Worm (Caenorhabditis elegans): ENCODE data around the gene H03A11.13.

Gene H03A11.13

DNA sequence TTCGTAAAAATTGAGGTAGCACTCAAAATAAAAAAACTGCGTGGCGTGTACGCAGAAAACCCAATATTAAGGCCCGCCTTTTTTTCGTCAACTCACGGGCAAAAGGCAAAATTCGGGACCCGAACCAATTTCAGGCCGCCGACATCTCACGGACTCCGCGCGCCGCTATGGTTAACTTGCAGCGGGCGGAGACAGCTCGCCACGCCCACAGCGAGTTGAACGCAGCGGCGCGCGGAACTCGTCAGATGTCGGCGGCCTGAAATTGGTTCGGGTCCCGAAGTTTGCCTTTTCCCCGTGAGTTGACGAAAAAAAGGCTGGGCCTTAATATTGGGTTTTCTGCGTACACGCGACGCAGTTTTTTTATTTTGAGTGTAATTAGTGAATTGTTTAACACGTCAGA is 8.1 kb upstream of the H03A11.13 start:
- TF ChIP-seq elt-2 (tag; optimal IDR thresholded peaks at IDR 0.05) (no peak), pha-2 (tag; optimal IDR thresholded peaks at IDR 0.05) (no peak), tbx-7 (tag; optimal IDR thresholded peaks at IDR 0.05) (no peak), ceh-2 (tag; optimal IDR thresholded peaks at IDR 0.05) (no peak), T23F11.4 (GFP tag; optimal IDR thresholded peaks at IDR 0.05) (no peak), hlh-15 (tag; optimal IDR thresholded peaks at IDR 0.05) (no peak), hlh-6 (tag; optimal IDR thresholded peaks at IDR 0.05) (no peak), nfya-1 (tag; optimal IDR thresholded peaks at IDR 0.05) (no peak), ahr-1 (tag; optimal IDR thresholded peaks at IDR 0.05) (no peak), K02D7.2 (tag; optimal IDR thresholded peaks at IDR 0.05) (no peak), sox-4 (tag; optimal IDR thresholded peaks at IDR 0.05) (no peak), sdc-2 (tag; optimal IDR thresholded peaks at IDR 0.05) (no peak), C38D4.7 (GFP tag; optimal IDR thresholded peaks at IDR 0.05) (no peak), pat-9 (tag; optimal IDR thresholded peaks at IDR 0.05) (no peak), nhr-232 (tag; optimal IDR thresholded peaks at IDR 0.05) (no peak)

DNA sequence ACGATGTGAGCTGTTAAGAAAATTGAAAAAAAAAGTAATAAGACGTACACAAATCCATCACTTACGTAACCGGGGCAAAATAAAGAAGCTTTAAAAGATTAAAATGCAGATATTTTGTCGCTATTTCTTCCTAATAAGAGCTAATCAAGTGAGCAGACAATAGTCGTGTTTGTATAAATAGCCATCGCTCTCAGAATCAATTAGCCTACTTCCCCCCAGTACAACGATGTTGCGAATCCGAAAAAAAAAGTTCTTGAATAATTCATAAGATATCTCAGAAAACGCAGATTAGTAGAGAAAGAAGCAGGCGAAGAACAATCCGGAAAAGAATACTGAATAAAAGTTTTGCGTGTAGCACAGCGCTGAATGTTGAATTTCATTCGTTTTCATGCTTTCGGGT is 2.2 kb upstream of the H03A11.13 start:
- TF ChIP-seq lin-11 (tag; optimal IDR thresholded peaks at IDR 0.05) (no peak), nfya-1 (tag; optimal IDR thresholded peaks at IDR 0.05) (no peak), K09A11.1 (tag; optimal IDR thresholded peaks at IDR 0.05; ENCODE audit: insufficient read depth) (no peak), eyg-1 (tag; optimal IDR thresholded peaks at IDR 0.05) (no peak), hlh-30 (tag; optimal IDR thresholded peaks at IDR 0.05; ENCODE audit: insufficient read depth) (no peak), mec-3 (tag; optimal IDR thresholded peaks at IDR 0.05; ENCODE audit: borderline replicate concordance) (no peak), ceh-2 (tag; optimal IDR thresholded peaks at IDR 0.05) (no peak), ceh-14 (tag; optimal IDR thresholded peaks at IDR 0.05) (no peak), syd-9 (tag; optimal IDR thresholded peaks at IDR 0.05) (no peak), pros-1 (tag; optimal IDR thresholded peaks at IDR 0.05) (no peak)

DNA sequence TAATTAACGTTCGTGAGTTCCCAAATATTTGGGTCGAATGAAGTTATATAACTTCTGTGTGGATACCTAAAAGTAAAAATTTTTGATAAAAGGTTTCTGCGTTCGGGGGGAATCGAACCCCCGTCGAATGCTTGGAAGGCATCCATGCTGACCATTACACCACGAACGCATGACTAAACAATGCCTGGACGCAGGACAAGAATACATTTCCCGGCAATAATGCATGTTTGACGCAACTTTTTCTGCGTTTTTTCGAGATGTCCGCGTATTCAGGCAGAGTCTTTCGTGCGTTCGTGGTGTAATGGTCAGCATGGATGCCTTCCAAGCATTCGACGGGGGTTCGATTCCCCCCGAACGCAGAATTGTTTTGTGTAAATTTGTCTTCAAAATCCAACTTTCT is 12.3 kb downstream of the H03A11.13 start:
- TF ChIP-seq gmeb-2 (tag; optimal IDR thresholded peaks at IDR 0.05) (peak; percentile 14), T23F11.4 (GFP tag; optimal IDR thresholded peaks at IDR 0.05) (no peak), Y22D7AL.16 (tag; optimal IDR thresholded peaks at IDR 0.05) (no peak), syd-9 (tag; optimal IDR thresholded peaks at IDR 0.05) (no peak), elt-2 (tag; optimal IDR thresholded peaks at IDR 0.05) (peak; percentile 17), ceh-6 (GFP tag; optimal IDR thresholded peaks at IDR 0.05) (peak; percentile 20), elt-4 (tag; optimal IDR thresholded peaks at IDR 0.05) (no peak)

DNA sequence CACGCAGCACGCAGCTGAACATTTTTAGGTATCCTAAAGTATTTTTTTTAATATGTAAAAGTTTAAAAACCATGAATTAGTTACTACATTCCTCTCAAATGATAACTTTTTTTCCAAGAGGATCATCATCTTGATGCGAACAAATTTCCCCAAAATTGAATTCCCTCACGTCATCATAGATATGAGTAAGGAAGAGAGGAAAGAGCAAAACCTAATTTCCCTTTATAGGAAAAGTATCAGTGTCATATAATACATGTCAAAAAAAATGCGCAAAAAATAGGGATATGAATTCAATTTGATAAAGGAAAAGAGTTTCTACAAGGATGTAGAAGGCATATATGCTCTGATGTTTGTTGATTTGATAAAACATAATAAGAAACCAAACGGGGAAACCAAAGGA is 12.9 kb downstream of the H03A11.13 start:
- no peak for TF ChIP-seq unc-86 (tag; optimal IDR thresholded peaks at IDR 0.05)
- no peak for TF ChIP-seq elt-2 (tag; optimal IDR thresholded peaks at IDR 0.05)
- TF ChIP-seq K02D7.2 (tag; optimal IDR thresholded peaks at IDR 0.05) = no peak
- TF ChIP-seq ceh-14 (tag; optimal IDR thresholded peaks at IDR 0.05) = no peak
- peak; percentile 63 for TF ChIP-seq unc-42 (tag; optimal IDR thresholded peaks at IDR 0.05)

DNA sequence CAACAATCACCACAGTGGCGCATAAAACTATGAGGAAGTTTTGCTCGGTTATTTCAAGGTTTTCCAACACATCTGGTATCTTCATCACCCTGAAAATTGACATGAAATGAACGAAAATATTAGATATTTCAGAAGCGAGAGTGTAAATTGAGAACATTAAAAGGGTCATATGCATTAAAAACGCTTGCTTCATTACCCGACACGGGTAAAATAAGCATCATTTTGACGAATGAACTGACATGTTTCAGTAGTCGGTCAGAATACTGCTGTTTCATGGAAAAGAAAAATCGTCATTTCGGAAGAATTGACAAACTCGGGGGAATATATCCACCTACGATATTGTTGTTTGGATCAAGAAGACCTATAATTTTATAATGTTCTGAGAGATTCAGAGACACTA is 14.0 kb downstream of the H03A11.13 start, which contains the start of gene snt-7:
TSS of gene snt-7 (minus strand) at position 101 of the 400 bp plus-strand sequence.
- TF ChIP-seq ceh-48 (tag; optimal IDR thresholded peaks at IDR 0.05) (no peak), C38D4.7 (GFP tag; optimal IDR thresholded peaks at IDR 0.05) (no peak), ceh-34 (tag; optimal IDR thresholded peaks at IDR 0.05) (no peak), ceh-19 (GFP tag; optimal IDR thresholded peaks at IDR 0.05) (no peak), mec-3 (tag; optimal IDR thresholded peaks at IDR 0.05; ENCODE audit: borderline replicate concordance) (no peak), fax-1 (tag; optimal IDR thresholded peaks at IDR 0.05) (no peak), pag-3 (tag; optimal IDR thresholded peaks at IDR 0.05; ENCODE audit: borderline replicate concordance) (no peak), nhr-232 (tag; optimal IDR thresholded peaks at IDR 0.05) (no peak)
